Fruit fly (Drosophila melanogaster): ENCODE data around the gene CtsK1.

dm6 chr3L:13987578-13987977, 6.5 kb upstream of the CtsK1 start, which contains the start of gene CG9040:
- TF ChIP-seq Abd-B (GFP tag; optimal IDR thresholded peaks at IDR 0.05) (no peak), rgr (GFP tag; optimal IDR thresholded peaks at IDR 0.05) (no peak), Dfd (GFP tag; optimal IDR thresholded peaks at IDR 0.05) (no peak), dl (GFP tag; optimal IDR thresholded peaks at IDR 0.05; ENCODE audit: insufficient read depth in 1 of 2, partially characterized antibody in 2 of 2) (no peak), Hr78 (GFP tag; optimal IDR thresholded peaks at IDR 0.05) (no peak), sage (GFP tag; optimal IDR thresholded peaks at IDR 0.05) (no peak), dsf (GFP tag; optimal IDR thresholded peaks at IDR 0.05; ENCODE audit: borderline replicate concordance) (no peak), h (GFP tag; optimal IDR thresholded peaks at IDR 0.05) (no peak), Myc (optimal IDR thresholded peaks at IDR 0.05) (no peak), Hnf4 (GFP tag; optimal IDR thresholded peaks at IDR 0.05) (no peak)

Measured in whole organism, wandering third instar larva.